Fruit fly (Drosophila melanogaster): Measurements from ENCODE around the gene CG5707.

DNA sequence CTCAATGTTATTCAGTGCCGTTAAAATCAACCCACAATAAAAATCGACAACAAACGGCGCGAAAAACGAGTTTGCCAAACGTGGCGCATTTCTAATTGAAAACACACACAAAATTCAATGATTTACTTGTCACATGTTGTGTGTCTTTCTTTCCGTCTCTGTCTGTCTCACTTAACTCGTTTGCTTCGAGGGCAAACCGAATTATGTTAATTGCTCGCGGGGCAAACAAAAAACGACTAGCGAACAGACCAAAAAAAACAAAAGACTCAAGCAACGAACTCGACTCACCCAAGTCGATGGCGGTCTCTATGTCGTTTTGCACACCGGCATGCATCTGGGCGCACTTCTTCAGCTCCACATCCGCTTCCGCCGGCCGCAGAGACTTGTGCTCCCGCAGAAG lies 32.2 kb downstream of the CG5707 start:
- TF ChIP-seq tio (GFP tag; optimal IDR thresholded peaks at IDR 0.05) (no peak), fd64A (GFP tag; optimal IDR thresholded peaks at IDR 0.05) (no peak), danr (GFP tag; IDR thresholded peaks at IDR 0.05) (no peak)
